Worm (Caenorhabditis elegans) whole organism, L4 larva: Measurements from ENCODE around the gene ins-12.

Source experiments
- T26A8.4 ChIP-seq: fragments of 200-800 bp; sonication (Bioruptor generic); IDR thresholded peaks from 2 replicates; pipeline ENCODE4 v1.3.6; 2022; ENCODE audit warnings: missing genetic modification characterization, missing compliant biosample characterization
- fos-1 ChIP-seq: fragments of 150-350 bp; optimal IDR thresholded peaks from 2 replicates; lab custom pipeline; 2014; ENCODE audit warnings: missing biosample characterization, missing genetic modification characterization
- nhr-237 ChIP-seq: sonication (generic microtip); optimal IDR thresholded peaks from 2 replicates; lab custom pipeline; 2017; ENCODE audit warnings: missing biosample characterization, missing genetic modification characterization
- nhr-76 ChIP-seq: fragments of 150-350 bp; optimal IDR thresholded peaks from 2 replicates; lab custom pipeline; 2014; ENCODE audit warnings: missing biosample characterization, missing genetic modification characterization
- pha-4 ChIP-seq, 2 experiments: fragments of 150-350 bp in 1 of 2; fragments of 200-800 bp in 1 of 2; sonication (Bioruptor generic) in 1 of 2; IDR thresholded peaks in 1 of 2; optimal IDR thresholded peaks in 1 of 2; 2 replicates each; pipeline versions ENCODE4 v1.3.6 to Lab custom; 2014 to 2022; ENCODE audit warnings: missing genetic modification characterization in 2 of 2, missing genetic modification reagents in 2 of 2, missing biosample characterization in 1 of 2, missing compliant biosample characterization in 1 of 2

DNA sequence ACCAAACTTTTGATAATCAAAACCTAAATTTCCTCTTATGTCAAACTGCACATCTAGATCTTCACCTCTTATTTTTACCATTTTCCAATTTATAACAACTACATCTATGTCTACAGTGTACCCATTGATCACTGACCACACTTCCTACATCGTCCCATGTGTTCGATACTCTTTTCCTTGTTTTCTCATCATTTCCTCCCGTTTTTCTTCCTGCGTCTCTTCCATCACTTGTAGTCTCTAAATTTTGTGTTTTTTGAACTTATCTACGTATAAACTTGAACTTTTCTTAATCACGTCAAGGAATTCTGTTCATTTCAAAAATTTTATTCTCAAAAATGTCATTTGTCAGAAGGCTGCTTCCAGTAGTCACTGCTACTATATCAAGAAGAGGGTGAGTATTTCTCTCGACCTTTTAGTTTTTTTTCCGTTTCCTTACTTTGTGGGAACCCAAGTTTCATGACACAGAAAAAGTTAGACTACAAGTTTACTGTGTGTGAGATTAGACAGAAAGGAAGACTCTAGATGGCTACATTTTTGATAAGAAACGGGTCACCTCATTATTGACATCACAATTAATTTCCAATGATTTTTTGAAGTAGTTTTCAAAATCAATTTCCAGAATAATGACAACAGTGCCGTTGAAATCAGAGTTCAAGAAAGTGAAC, 17.8 kb downstream of the ins-12 start:
- no peak for TF ChIP-seq T26A8.4
- no peak for TF ChIP-seq fos-1 (tag; lab: Kevin White, UChicago)
- no peak for TF ChIP-seq pha-4 (GFP tag; IDR thresholded peaks at IDR 0.05; lab: Robert Waterston, UW)
- TF ChIP-seq pha-4 (tag; optimal IDR thresholded peaks at IDR 0.05; lab: Kevin White, UChicago), result no peak
- no peak for TF ChIP-seq nhr-237 (tag; lab: Kevin White, UChicago)
- no peak for TF ChIP-seq nhr-76 (tag; lab: Kevin White, UChicago)
